Worm (Caenorhabditis elegans): ENCODE results near the gene srv-17.
A peak's percentile ranks its signal among the peaks of the same experiment; 100 is the strongest.

srv-17 gene

DNA sequence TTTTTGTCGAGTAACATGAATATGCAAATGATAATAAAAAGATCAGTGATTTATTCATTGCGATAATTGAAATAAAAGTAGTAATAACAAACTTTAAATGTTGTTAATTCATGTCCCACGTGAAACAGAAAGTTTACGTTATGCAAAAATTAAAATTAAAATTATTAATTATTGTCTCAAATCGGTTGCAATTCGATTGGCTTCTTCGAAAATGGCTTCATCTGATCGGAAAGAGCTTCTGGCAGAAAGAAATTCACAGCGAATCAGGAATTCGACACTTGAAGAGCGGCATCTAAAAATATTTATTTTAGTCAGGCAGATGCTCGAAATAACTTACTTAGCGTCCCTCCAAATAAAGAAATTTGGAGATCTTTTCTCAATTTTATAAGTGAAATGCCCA is 4.2 kb downstream of the srv-17 start, which contains the start of gene spe-27:
Gene spe-27 (minus strand): TSS at position 101 of the 400 bp plus-strand sequence.
- TF ChIP-seq irx-1 (tag; optimal IDR thresholded peaks at IDR 0.05) (no peak), unc-30 (tag; optimal IDR thresholded peaks at IDR 0.05) (no peak), elt-2 (tag; optimal IDR thresholded peaks at IDR 0.05) (no peak), aha-1 (tag; optimal IDR thresholded peaks at IDR 0.05) (no peak), elt-3 (tag; optimal IDR thresholded peaks at IDR 0.05) (no peak), egl-13 (tag; optimal IDR thresholded peaks at IDR 0.05) (no peak), unc-62 (GFP tag; optimal IDR thresholded peaks at IDR 0.05) (no peak), Y116A8C.19 (tag; optimal IDR thresholded peaks at IDR 0.05; ENCODE audit: borderline replicate concordance) (no peak), nhr-85 (tag) (no peak), fkh-10 (GFP tag; optimal IDR thresholded peaks at IDR 0.05) (no peak)

DNA sequence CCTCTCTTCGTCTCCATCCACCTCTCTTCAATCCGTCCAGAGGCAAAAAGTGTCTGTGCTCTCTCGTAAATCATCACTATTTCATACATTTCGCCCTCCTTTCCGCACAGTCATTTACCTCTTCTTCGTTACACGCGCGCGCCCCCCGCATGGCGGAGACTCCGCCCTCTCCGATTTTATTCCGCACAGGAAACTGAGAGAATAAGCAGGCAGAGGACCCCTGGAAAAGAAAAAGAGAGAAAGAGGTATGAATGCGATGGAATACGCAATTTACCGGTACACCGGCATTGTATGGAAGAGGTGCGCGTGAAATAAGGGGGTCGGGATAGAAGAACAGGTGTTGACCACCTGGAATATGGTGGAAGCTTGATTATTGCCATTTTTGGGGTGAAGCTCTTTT is 9.2 kb downstream of the srv-17 start:
- TF ChIP-seq ztf-11 (tag; optimal IDR thresholded peaks at IDR 0.05) (no peak), blmp-1 (tag; optimal IDR thresholded peaks at IDR 0.05) (peak; percentile 16), pax-3 (tag; optimal IDR thresholded peaks at IDR 0.05) (no peak)

DNA sequence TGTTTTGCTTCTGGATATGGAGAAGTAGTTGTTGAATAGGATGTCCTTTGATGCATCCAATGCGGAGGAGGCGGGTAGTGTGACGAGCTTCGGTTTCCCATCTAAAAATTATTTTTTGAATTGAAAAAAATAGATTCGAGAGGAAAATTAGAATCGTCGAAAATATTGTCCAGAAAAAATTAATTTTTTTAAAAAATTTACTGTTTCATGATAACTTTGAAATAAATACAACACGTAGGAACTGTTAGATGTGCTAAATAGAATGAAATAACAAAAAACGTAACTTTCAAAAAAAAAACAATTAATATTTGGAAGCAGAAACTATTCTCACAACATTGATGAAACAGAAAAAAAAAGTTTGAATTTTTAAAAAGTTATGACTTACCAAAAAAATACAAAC is 10.1 kb downstream of the srv-17 start, which contains the start of gene C06E7.4:
Gene C06E7.4 (minus strand): TSS at position 101 of the 400 bp plus-strand sequence.
- TF ChIP-seq vab-15 (tag; optimal IDR thresholded peaks at IDR 0.05) (no peak), unc-98 (GFP tag; IDR thresholded peaks at IDR 0.05) (no peak), C16A3.4 (tag; optimal IDR thresholded peaks at IDR 0.05) (no peak), nhr-90 (tag; optimal IDR thresholded peaks at IDR 0.05; ENCODE audit: poor library complexity) (no peak), lin-15B (tag; optimal IDR thresholded peaks at IDR 0.05) (no peak), fkh-4 (tag; optimal IDR thresholded peaks at IDR 0.05; ENCODE audit: borderline replicate concordance) (no peak), lin-35 (GFP tag; optimal IDR thresholded peaks at IDR 0.05) (no peak)

DNA sequence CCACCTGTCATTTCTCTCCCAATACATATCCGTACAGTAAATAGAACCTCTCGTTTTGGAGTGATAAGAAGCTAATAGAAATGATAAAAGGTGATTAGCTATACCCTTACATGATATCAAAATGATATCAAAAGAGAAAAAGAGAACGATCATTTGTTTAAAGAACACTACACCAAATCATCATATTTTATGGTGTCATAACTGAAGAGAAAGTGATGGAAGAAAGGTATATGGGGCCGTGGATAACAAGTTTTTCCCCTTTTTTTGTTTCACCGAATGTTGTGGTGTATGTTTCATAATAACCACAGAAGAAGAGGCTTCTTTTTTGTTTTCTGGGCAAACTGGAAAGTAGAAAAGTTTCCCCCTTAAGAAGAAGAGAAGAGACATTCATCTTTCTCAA is 11.8 kb downstream of the srv-17 start:
- no peak for TF ChIP-seq aly-2 (tag; optimal IDR thresholded peaks at IDR 0.05)
- peak; percentile 72 for TF ChIP-seq blmp-1 (tag; optimal IDR thresholded peaks at IDR 0.05)
- no peak for TF ChIP-seq nhr-84 (tag; optimal IDR thresholded peaks at IDR 0.05)

DNA sequence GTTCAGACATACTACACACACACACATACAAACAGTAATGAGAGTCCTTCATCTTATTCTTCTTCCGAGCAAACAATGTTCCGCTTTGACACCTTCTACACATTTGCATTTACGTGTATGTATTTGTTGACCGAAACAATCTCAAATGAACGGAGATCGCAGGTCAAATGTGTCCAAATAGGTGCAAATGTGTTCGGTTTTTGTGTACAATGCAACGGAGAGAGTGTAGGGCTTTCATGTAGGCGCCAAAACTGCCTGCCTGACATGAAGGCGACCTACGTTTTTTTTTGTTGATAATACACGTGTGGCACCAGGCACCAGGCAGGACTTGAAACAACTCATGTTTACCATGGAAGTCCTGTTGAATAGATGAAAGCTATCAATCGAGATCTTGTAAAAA is 13.0 kb downstream of the srv-17 start:
- TF ChIP-seq sptf-1 (tag; optimal IDR thresholded peaks at IDR 0.05) (no peak), nhr-90 (tag; optimal IDR thresholded peaks at IDR 0.05; ENCODE audit: poor library complexity) (no peak), snu-23 (GFP tag; optimal IDR thresholded peaks at IDR 0.05) (no peak), ztf-11 (tag; optimal IDR thresholded peaks at IDR 0.05) (no peak), fos-1 (tag; optimal IDR thresholded peaks at IDR 0.05) (no peak), nhr-11 (tag; optimal IDR thresholded peaks at IDR 0.05) (no peak), nhr-77 (tag; optimal IDR thresholded peaks at IDR 0.05) (no peak), ets-5 (GFP tag; IDR thresholded peaks at IDR 0.05) (no peak), C34B4.2 (tag; optimal IDR thresholded peaks at IDR 0.05) (no peak), unc-86 (tag; optimal IDR thresholded peaks at IDR 0.05) (no peak)

DNA sequence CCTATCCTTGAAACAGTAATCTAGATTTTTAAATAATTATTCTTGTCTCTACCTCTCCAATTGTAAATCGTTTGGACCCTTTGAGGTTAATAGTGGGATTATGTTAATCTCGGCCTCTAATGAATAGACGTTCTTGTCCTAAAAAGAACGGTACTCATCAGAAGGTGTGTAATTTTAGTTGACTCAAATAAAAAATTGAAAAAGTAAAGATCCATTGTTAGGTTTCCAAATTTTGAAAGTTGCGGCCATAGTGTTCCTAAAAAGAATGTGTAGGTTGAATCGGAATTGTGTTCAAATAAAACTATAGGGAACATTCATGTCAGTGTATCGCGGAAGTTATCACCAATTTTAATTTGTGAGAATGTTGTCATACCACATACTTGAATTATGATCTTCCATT is 14.4 kb downstream of the srv-17 start:
- no peak for TF ChIP-seq efl-1 (optimal IDR thresholded peaks at IDR 0.05)
- peak in 1 of 2 experiments; percentile 59 for TF ChIP-seq efl-1 (GFP tag; optimal IDR thresholded peaks at IDR 0.05 in 1 of 2)
- TF ChIP-seq F16B12.6 (tag; optimal IDR thresholded peaks at IDR 0.05), result no peak
